Worm (Caenorhabditis elegans): ENCODE results near the gene Y70C5A.2.

ce11 chrV:16645201-16645940, 22.4 kb upstream of the Y70C5A.2 start, which contains the start of gene W06G6.17:
- no peak for TF ChIP-seq skn-1 (tag; optimal IDR thresholded peaks at IDR 0.05)
- TF ChIP-seq nhr-11 (tag; optimal IDR thresholded peaks at IDR 0.05): no peak
- TF ChIP-seq lin-13 (GFP tag; optimal IDR thresholded peaks at IDR 0.05): no peak
- TF ChIP-seq snpc-4 (tag; optimal IDR thresholded peaks at IDR 0.05): no peak
- TF ChIP-seq lsy-2 (tag; optimal IDR thresholded peaks at IDR 0.05): no peak

All from whole organism, L2 larva.